Worm (Caenorhabditis elegans) whole organism, early embryonic: ENCODE data around the gene T09E8.4.
"Not testable (repeated sequence)": the region's sequence is repeated elsewhere in the genome, so short reads cannot be mapped to it uniquely, and the experiment has no call there.

Experiments used
- B0310.2 ChIP-seq: sonication (generic microtip); optimal IDR thresholded peaks from 2 replicates; lab custom pipeline; 2016; ENCODE audit warnings: mild to moderate bottlenecking, missing genetic modification characterization, missing compliant biosample characterization
- F13C5.2 ChIP-seq: sonication (generic microtip); optimal IDR thresholded peaks from 2 replicates; lab custom pipeline; 2017; ENCODE audit warnings: mild to moderate bottlenecking, missing genetic modification characterization, inconsistent platforms, missing compliant biosample characterization
- aly-1 ChIP-seq: sonication (generic microtip); optimal IDR thresholded peaks from 2 replicates; lab custom pipeline; 2016; ENCODE audit warnings: missing genetic modification characterization, missing compliant biosample characterization
- ama-1 ChIP-seq: fragments of 150-350 bp; optimal IDR thresholded peaks from 2 replicates; lab custom pipeline; 2014
- ceh-13 ChIP-seq: fragments of 200-800 bp; sonication (Bioruptor generic); optimal IDR thresholded peaks from 2 replicates; lab custom pipeline; 2018; ENCODE audit warnings: mild to moderate bottlenecking, missing genetic modification characterization, missing compliant biosample characterization
- ceh-36 ChIP-seq: sonication (generic microtip); optimal IDR thresholded peaks from 2 replicates; lab custom pipeline; 2016; ENCODE audit warnings: missing genetic modification characterization, inconsistent platforms, missing compliant biosample characterization
- ets-7 ChIP-seq: sonication (generic microtip); optimal IDR thresholded peaks from 2 replicates; lab custom pipeline; 2016; ENCODE audit warnings: missing genotype, missing genetic modification characterization, missing compliant biosample characterization
- flt-1 ChIP-seq: fragments of 200-800 bp; sonication (Bioruptor generic); IDR thresholded peaks from 2 replicates; pipeline ENCODE4 v1.3.6; 2022; ENCODE audit warnings: missing genetic modification characterization, missing compliant biosample characterization
- hmbx-1 ChIP-seq: sonication (generic microtip); optimal IDR thresholded peaks from 2 replicates; lab custom pipeline; 2016; ENCODE audit warnings: mild to moderate bottlenecking, missing genetic modification characterization, missing compliant biosample characterization
- hmg-4 ChIP-seq: fragments of 200-800 bp; sonication (Bioruptor generic); optimal IDR thresholded peaks from 2 replicates; lab custom pipeline; 2018; ENCODE audit warnings: mild to moderate bottlenecking, missing genetic modification characterization, missing compliant biosample characterization
- hnd-1 ChIP-seq: sonication (generic microtip); optimal IDR thresholded peaks from 2 replicates; lab custom pipeline; 2016; ENCODE audit warnings: missing genetic modification characterization, missing compliant biosample characterization
- pes-1 ChIP-seq: fragments of 200-800 bp; sonication (Bioruptor generic); IDR thresholded peaks from 2 replicates; pipeline ENCODE4 v1.3.6; 2022; ENCODE audit warnings: missing genetic modification reagents, missing genetic modification characterization, missing compliant biosample characterization
- scrt-1 ChIP-seq: fragments of 200-800 bp; sonication (Bioruptor generic); IDR thresholded peaks from 2 replicates; pipeline ENCODE4 v1.3.6; 2022; ENCODE audit warnings: missing genetic modification characterization, missing compliant biosample characterization
- sea-1 ChIP-seq: fragments of 200-800 bp; sonication (Bioruptor generic); conservative IDR thresholded peaks from 2 replicates; pipeline ENCODE4 v1.3.6; 2022; ENCODE audit warnings: missing genetic modification characterization, missing compliant biosample characterization
- tbx-11 ChIP-seq: fragments of 200-800 bp; sonication (Bioruptor generic); IDR thresholded peaks from 2 replicates; pipeline ENCODE4 v1.3.6; 2022; ENCODE audit warnings: missing genetic modification characterization, missing compliant biosample characterization
- tbx-37 ChIP-seq: fragments of 200-800 bp; sonication (Bioruptor generic); conservative IDR thresholded peaks from 2 replicates; pipeline ENCODE4 v1.3.6; 2022; ENCODE audit warnings: missing genetic modification reagents, missing genetic modification characterization, missing compliant biosample characterization
- tra-4 ChIP-seq: sonication (generic microtip); optimal IDR thresholded peaks from 2 replicates; lab custom pipeline; 2017; ENCODE audit warnings: missing genetic modification characterization, missing compliant biosample characterization

The T09E8.4 gene

DNA sequence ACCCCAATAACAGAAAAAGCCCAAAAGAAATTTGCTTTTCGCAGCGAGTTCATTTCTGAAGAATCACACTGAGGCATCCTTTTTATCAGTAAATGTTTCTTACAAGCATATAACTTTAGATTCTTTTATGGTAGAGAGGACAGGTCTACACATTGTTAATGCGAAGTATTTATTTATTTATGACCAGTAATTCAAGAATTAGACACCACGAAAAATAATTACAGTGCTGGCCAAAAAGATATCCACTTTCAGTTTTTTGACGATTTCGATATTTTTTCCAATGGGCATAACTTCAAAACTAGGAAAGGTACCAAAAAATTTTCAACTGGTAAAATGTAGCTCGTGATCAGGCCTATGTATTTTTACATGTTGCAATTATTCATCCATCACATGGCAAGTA, 49.3 kb downstream of the T09E8.4 start, which contains the start of gene clec-225:
clec-225 (minus strand) TSS at position 101 of the 400 bp plus-strand sequence.
- TF ChIP-seq B0310.2 (tag; lab: Kevin White, UChicago); hnd-1 (tag; lab: Kevin White, UChicago); ama-1 (lab: Kevin White, UChicago): not testable (repeated sequence)

DNA sequence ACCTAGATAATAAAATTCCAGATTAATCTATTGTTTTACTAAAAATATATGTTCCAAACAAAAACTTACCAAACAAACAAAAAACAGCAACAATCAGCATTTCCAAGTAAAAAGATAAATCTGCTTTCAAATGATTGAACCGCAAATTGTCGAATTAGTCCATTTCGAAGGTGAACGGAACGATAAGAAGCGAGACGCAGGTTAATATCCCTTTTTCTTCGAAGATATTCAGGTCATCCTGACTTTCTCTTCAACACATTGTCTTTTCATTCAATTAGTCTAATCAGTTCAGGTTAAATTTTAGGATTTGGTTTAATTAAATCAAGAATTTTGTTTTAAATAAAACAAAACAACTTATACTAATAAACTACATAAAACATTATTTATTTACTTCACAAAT, 50.7 kb downstream of the T09E8.4 start, which contains the start of gene B0365.9:
B0365.9 (minus strand) TSS at position 186 of the 400 bp plus-strand sequence.
- TF ChIP-seq ceh-36 (tag; lab: Kevin White, UChicago) (no peak), hmg-4 (no peak), scrt-1 (GFP tag; lab: Robert Waterston, UW) (no peak), F13C5.2 (tag; lab: Kevin White, UChicago) (no peak), hmbx-1 (no peak), hnd-1 (tag; lab: Kevin White, UChicago) (no peak), pes-1 (no peak), tbx-37 (GFP tag; lab: Robert Waterston, UW) (no peak), tra-4 (tag; lab: Kevin White, UChicago) (no peak), tbx-11 (GFP tag; lab: Robert Waterston, UW) (no peak), flt-1 (GFP tag; lab: Robert Waterston, UW) (no peak), ceh-13 (GFP tag; lab: Kevin White, UChicago) (no peak), ama-1 (lab: Kevin White, UChicago) (no peak), sea-1 (GFP tag; lab: Robert Waterston, UW) (no peak), ets-7 (tag; lab: Kevin White, UChicago) (no peak), B0310.2 (tag; lab: Kevin White, UChicago) (no peak), aly-1 (no peak)
